Fruit fly (Drosophila melanogaster) whole organism, embryonic: ENCODE measurements around the gene nop5.

Source experiments
- CG10209 ChIP-seq: fragments of 200-800 bp; sonication (Bioruptor generic); optimal IDR thresholded peaks from 3 replicates; lab custom pipeline; 2017; ENCODE audit warnings: missing biosample characterization, mild to moderate bottlenecking, missing genetic modification characterization, missing genetic modification reagents
- CG10267 ChIP-seq: fragments of 200-800 bp; sonication (Bioruptor generic); optimal IDR thresholded peaks from 2 replicates; lab custom pipeline; 2018; ENCODE audit warnings: missing biosample characterization, mild to moderate bottlenecking, missing genetic modification characterization, moderate library complexity
- CG10462 ChIP-seq: fragments of 200-800 bp; sonication (Bioruptor generic); optimal IDR thresholded peaks from 2 replicates; lab custom pipeline; 2016; ENCODE audit warnings: missing biosample characterization, missing genetic modification characterization
- CG10654 ChIP-seq: fragments of 200-800 bp; sonication (Bioruptor generic); optimal IDR thresholded peaks from 2 replicates; lab custom pipeline; 2016; ENCODE audit warnings: missing biosample characterization, missing genetic modification characterization
- CG1233 ChIP-seq: fragments of 200-800 bp; sonication (Bioruptor generic); optimal IDR thresholded peaks from 4 replicates; lab custom pipeline; 2018; ENCODE audit warnings: missing biosample characterization, mild to moderate bottlenecking, missing genetic modification characterization
- CG15514 ChIP-seq: fragments of 200-800 bp; sonication (Bioruptor generic); optimal IDR thresholded peaks from 3 replicates; lab custom pipeline; 2017; ENCODE audit warnings: missing biosample characterization, missing genetic modification characterization, mild to moderate bottlenecking, moderate library complexity, missing genetic modification reagents
- CG18011 ChIP-seq: fragments of 200-800 bp; sonication (Bioruptor generic); optimal IDR thresholded peaks from 2 replicates; lab custom pipeline; 2017; ENCODE audit warnings: missing biosample characterization, missing genetic modification characterization, mild to moderate bottlenecking, moderate library complexity, missing genotype
- CG18476 ChIP-seq: fragments of 200-800 bp; sonication (Bioruptor generic); optimal IDR thresholded peaks from 2 replicates; lab custom pipeline; 2016; ENCODE audit warnings: missing biosample characterization, mild to moderate bottlenecking, missing genetic modification characterization
- CG30020 ChIP-seq: fragments of 200-800 bp; optimal IDR thresholded peaks from 2 replicates; lab custom pipeline; 2019; ENCODE audit warnings: missing biosample characterization, mild to moderate bottlenecking, missing genetic modification characterization, moderate library complexity
- CG30403 ChIP-seq: fragments of 200-800 bp; sonication (Bioruptor generic); optimal IDR thresholded peaks from 3 replicates; lab custom pipeline; 2016; ENCODE audit warnings: missing biosample characterization, missing genetic modification characterization
- CG31388 ChIP-seq: fragments of 200-800 bp; sonication (Bioruptor generic); optimal IDR thresholded peaks from 2 replicates; lab custom pipeline; 2016; ENCODE audit warnings: missing biosample characterization, missing genetic modification characterization
- CG3407 ChIP-seq: fragments of 200-800 bp; sonication (Bioruptor generic); optimal IDR thresholded peaks from 2 replicates; lab custom pipeline; 2018; ENCODE audit warnings: missing biosample characterization, mild to moderate bottlenecking, missing genetic modification characterization
- CG4730 ChIP-seq: fragments of 200-800 bp; sonication (Bioruptor generic); IDR thresholded peaks from 2 replicates; pipeline ENCODE4 v1.3.6; 2022; ENCODE audit warnings: missing biosample characterization, missing genetic modification characterization
- CG6175 ChIP-seq: fragments of 200-800 bp; sonication (Bioruptor generic); IDR thresholded peaks from 3 replicates; pipeline ENCODE4 v1.3.6; 2022; ENCODE audit warnings: missing biosample characterization, missing genetic modification characterization
- CG6654 ChIP-seq: fragments of 200-800 bp; sonication (Bioruptor generic); optimal IDR thresholded peaks from 2 replicates; lab custom pipeline; 2017; ENCODE audit warnings: missing biosample characterization, mild to moderate bottlenecking, missing genetic modification characterization
- CG6683 ChIP-seq: fragments of 200-800 bp; sonication (Bioruptor generic); optimal IDR thresholded peaks from 2 replicates; lab custom pipeline; 2017; ENCODE audit warnings: missing biosample characterization, mild to moderate bottlenecking, missing genetic modification characterization, missing genetic modification reagents
- CG7745 ChIP-seq: fragments of 200-800 bp; sonication (Bioruptor generic); optimal IDR thresholded peaks from 2 replicates; lab custom pipeline; 2018; ENCODE audit warnings: missing biosample characterization, mild to moderate bottlenecking, missing genetic modification characterization, moderate library complexity
- CG7928 ChIP-seq: fragments of 200-800 bp; sonication (Bioruptor generic); optimal IDR thresholded peaks from 2 replicates; lab custom pipeline; 2017; ENCODE audit warnings: missing biosample characterization, mild to moderate bottlenecking, missing genetic modification characterization
- CG8944 ChIP-seq: fragments of 200-800 bp; sonication (Bioruptor generic); optimal IDR thresholded peaks from 3 replicates; lab custom pipeline; 2016; ENCODE audit warnings: missing biosample characterization, missing genetic modification characterization
- CTCF ChIP-seq: fragments of 200-800 bp; sonication (Bioruptor generic); optimal IDR thresholded peaks from 2 replicates; lab custom pipeline; 2017; ENCODE audit warnings: missing biosample characterization, mild to moderate bottlenecking, missing genetic modification characterization, moderate library complexity
- CrebB ChIP-seq: fragments of 200-800 bp; sonication (Bioruptor generic); optimal IDR thresholded peaks from 3 replicates; lab custom pipeline; 2018; ENCODE audit warnings: missing biosample characterization, mild to moderate bottlenecking, missing genetic modification characterization
- D19B ChIP-seq: fragments of 200-800 bp; sonication (Bioruptor generic); optimal IDR thresholded peaks from 2 replicates; lab custom pipeline; 2017; ENCODE audit warnings: missing biosample characterization, mild to moderate bottlenecking, missing genetic modification characterization
- Doc3 ChIP-seq: fragments of 200-800 bp; sonication (Bioruptor generic); IDR thresholded peaks from 3 replicates; pipeline ENCODE4 v1.3.6; 2022; ENCODE audit warnings: missing biosample characterization, missing genetic modification characterization; ENCODE audit not compliant: partially characterized antibody
- E2f1 ChIP-seq: fragments of 200-800 bp; sonication (Bioruptor generic); IDR thresholded peaks from 2 replicates; pipeline ENCODE4 v1.3.6; 2022; ENCODE audit warnings: missing biosample characterization, missing genetic modification characterization
- GATAe ChIP-seq: fragments of 200-800 bp; sonication (Bioruptor generic); conservative IDR thresholded peaks from 2 replicates; pipeline ENCODE4 v1.3.6; 2022; ENCODE audit warnings: missing biosample characterization, missing genetic modification characterization
- HHEX ChIP-seq: fragments of 200-800 bp; sonication (Bioruptor generic); optimal IDR thresholded peaks from 3 replicates; lab custom pipeline; 2017; ENCODE audit warnings: missing biosample characterization, mild to moderate bottlenecking, missing genetic modification characterization, missing genetic modification reagents
- Hr51 ChIP-seq, 2 experiments: fragments of 200-800 bp; sonication (Bioruptor generic); optimal IDR thresholded peaks; 2 replicates in 1 of 2; 3 replicates in 1 of 2; lab custom pipeline; 2016 to 2018; ENCODE audit warnings: missing biosample characterization in 2 of 2, missing genetic modification characterization in 2 of 2, mild to moderate bottlenecking in 1 of 2, moderate library complexity in 1 of 2
- Hr78 ChIP-seq, 2 experiments: fragments of 200-800 bp in 1 of 2; fragments of >200 bp in 1 of 2; sonication (Bioruptor generic) in 1 of 2; optimal IDR thresholded peaks; 2 replicates each; lab custom pipeline; 2017 to 2019; ENCODE audit warnings: missing biosample characterization in 2 of 2, missing genetic modification characterization in 2 of 2, mild to moderate bottlenecking in 1 of 2, moderate library complexity in 1 of 2
- Hsf ChIP-seq: fragments of 200-800 bp; sonication (Bioruptor generic); optimal IDR thresholded peaks from 3 replicates; lab custom pipeline; 2016; ENCODE audit warnings: missing biosample characterization, missing genetic modification characterization
- Lpt ChIP-seq: fragments of >200 bp; optimal IDR thresholded peaks from 2 replicates; lab custom pipeline; 2018; ENCODE audit warnings: missing biosample characterization, missing genetic modification characterization
- ab ChIP-seq: fragments of 200-800 bp; sonication (Bioruptor generic); optimal IDR thresholded peaks from 2 replicates; lab custom pipeline; 2016; ENCODE audit warnings: missing biosample characterization, missing genetic modification characterization
- az2 ChIP-seq: fragments of 200-800 bp; sonication (Bioruptor generic); optimal IDR thresholded peaks from 3 replicates; lab custom pipeline; 2016; ENCODE audit warnings: missing biosample characterization, missing genetic modification characterization
- cato ChIP-seq: fragments of 200-800 bp; sonication (Bioruptor generic); optimal IDR thresholded peaks from 2 replicates; lab custom pipeline; 2016; ENCODE audit warnings: missing biosample characterization, missing genetic modification characterization, borderline replicate concordance
- chif ChIP-seq, 2 experiments: fragments of 200-800 bp; sonication (Bioruptor generic); optimal IDR thresholded peaks; 3 replicates each; lab custom pipeline; 2016; ENCODE audit warnings: missing biosample characterization in 2 of 2, missing genetic modification characterization in 2 of 2
- chm ChIP-seq: fragments of 200-800 bp; sonication (Bioruptor generic); IDR thresholded peaks from 2 replicates; pipeline ENCODE4 v1.3.6; 2022; ENCODE audit warnings: missing biosample characterization, missing genetic modification characterization
- chn ChIP-seq: fragments of 200-800 bp; sonication (Bioruptor generic); optimal IDR thresholded peaks from 2 replicates; lab custom pipeline; 2016; ENCODE audit warnings: missing biosample characterization, missing genetic modification characterization
- dpn ChIP-seq, 2 experiments: fragments of 200-800 bp; sonication (Bioruptor generic); optimal IDR thresholded peaks; 3 replicates each; lab custom pipeline; 2016; ENCODE audit warnings: missing biosample characterization in 2 of 2, missing genetic modification characterization in 2 of 2
- fd64A ChIP-seq: fragments of 200-800 bp; sonication (Bioruptor generic); optimal IDR thresholded peaks from 3 replicates; lab custom pipeline; 2018; ENCODE audit warnings: missing biosample characterization, mild to moderate bottlenecking, missing genetic modification characterization
- fu2 ChIP-seq: fragments of 200-800 bp; sonication (Bioruptor generic); optimal IDR thresholded peaks from 2 replicates; lab custom pipeline; 2016; ENCODE audit warnings: missing biosample characterization, missing genetic modification characterization
- her ChIP-seq: fragments of 200-800 bp; sonication (Bioruptor generic); optimal IDR thresholded peaks from 2 replicates; lab custom pipeline; 2016; ENCODE audit warnings: missing biosample characterization, missing genetic modification characterization
- kah ChIP-seq: fragments of 200-800 bp; sonication (Bioruptor generic); optimal IDR thresholded peaks from 2 replicates; lab custom pipeline; 2018; ENCODE audit warnings: missing biosample characterization, mild to moderate bottlenecking, missing genetic modification characterization
- pros ChIP-seq: fragments of 200-800 bp; sonication (Bioruptor generic); optimal IDR thresholded peaks from 3 replicates; lab custom pipeline; 2019; ENCODE audit warnings: missing biosample characterization, mild to moderate bottlenecking, missing genetic modification characterization, moderate library complexity
- pzg ChIP-seq: fragments of 200-800 bp; sonication (Bioruptor generic); optimal IDR thresholded peaks from 3 replicates; lab custom pipeline; 2018; ENCODE audit warnings: missing biosample characterization, mild to moderate bottlenecking, missing genetic modification characterization, moderate library complexity
- ranshi ChIP-seq: fragments of 200-800 bp; sonication (Bioruptor generic); IDR thresholded peaks from 2 replicates; pipeline ENCODE4 v1.3.6; 2022; ENCODE audit warnings: missing biosample characterization, missing genetic modification characterization
- slou ChIP-seq: fragments of 200-800 bp; sonication (Bioruptor generic); optimal IDR thresholded peaks from 3 replicates; lab custom pipeline; 2016; ENCODE audit warnings: missing biosample characterization, missing genetic modification characterization
- ssp ChIP-seq: fragments of 200-800 bp; sonication (Bioruptor generic); IDR thresholded peaks from 2 replicates; pipeline ENCODE4 v1.3.6; 2022; ENCODE audit warnings: missing biosample characterization, missing genetic modification characterization
- tup ChIP-seq: fragments of 200-800 bp; sonication (Bioruptor generic); optimal IDR thresholded peaks from 2 replicates; lab custom pipeline; 2016; ENCODE audit warnings: missing biosample characterization, mild to moderate bottlenecking, missing genetic modification characterization, moderate library complexity
- twi ChIP-seq: fragments of 200-800 bp; optimal IDR thresholded peaks from 2 replicates; lab custom pipeline; 2019; ENCODE audit warnings: missing biosample characterization, mild to moderate bottlenecking, missing genetic modification characterization, moderate library complexity
- tx ChIP-seq: fragments of 200-800 bp; sonication (Bioruptor generic); optimal IDR thresholded peaks from 2 replicates; lab custom pipeline; 2016; ENCODE audit warnings: missing biosample characterization, missing genetic modification characterization
- z ChIP-seq: fragments of 200-800 bp; sonication (Bioruptor generic); IDR thresholded peaks from 3 replicates; pipeline ENCODE4 v1.3.6; 2022; ENCODE audit warnings: missing biosample characterization, missing genetic modification characterization
- zfh2 ChIP-seq: fragments of 200-800 bp; sonication (Bioruptor generic); optimal IDR thresholded peaks from 2 replicates; lab custom pipeline; 2016; ENCODE audit warnings: missing biosample characterization, missing genetic modification characterization

Gene nop5

dm6 chr2L:6950096-6950495 lies 31.6 kb upstream of the nop5 start, which contains the start of the genes Gas41 and SA1 (continued):
- no peak for TF ChIP-seq z
- no peak for TF ChIP-seq Lpt
- TF ChIP-seq ranshi: no peak
- TF ChIP-seq CG3407 (GFP tag; lab: Kevin White, UChicago): peak; percentile 81
- TF ChIP-seq E2f1 (GFP tag; lab: Robert Waterston, UW): peak; percentile 91
- peak; percentile 24 to 44 for TF ChIP-seq chif (GFP tag; optimal IDR thresholded peaks at IDR 0.05; lab: Kevin White, UChicago)
- peak; percentile 67 for TF ChIP-seq chm (GFP tag; lab: Robert Waterston, UW)
- TF ChIP-seq CG8944: no peak
- TF ChIP-seq HHEX (GFP tag; lab: Kevin White, UChicago): peak; percentile 74
- no peak for TF ChIP-seq Hr78 (GFP tag; optimal IDR thresholded peaks at IDR 0.05; lab: Kevin White, UChicago)
- TF ChIP-seq CTCF (GFP tag; lab: Kevin White, UChicago): peak; percentile 28
- no peak for TF ChIP-seq ssp (GFP tag; lab: Robert Waterston, UW)
- peak; percentile 85 for TF ChIP-seq cato (GFP tag; lab: Kevin White, UChicago)
- TF ChIP-seq fu2: peak; percentile 48
- peak; percentile 46 for TF ChIP-seq tx (GFP tag; lab: Kevin White, UChicago)
- peak; percentile 5 for TF ChIP-seq CG6654 (GFP tag; lab: Kevin White, UChicago)
- TF ChIP-seq CG6683 (GFP tag; lab: Kevin White, UChicago): peak; percentile 64
- no peak for TF ChIP-seq Hr51 (GFP tag; optimal IDR thresholded peaks at IDR 0.05; lab: Kevin White, UChicago)
- no peak for TF ChIP-seq Hsf (GFP tag; lab: Kevin White, UChicago)
- TF ChIP-seq zfh2 (GFP tag; lab: Kevin White, UChicago): peak; percentile 74
- TF ChIP-seq CG6175 (GFP tag; lab: Robert Waterston, UW): peak; percentile 38; the same call in 1 of the 3 replicates
- TF ChIP-seq CG1233 (GFP tag; lab: Kevin White, UChicago): peak; percentile 81
- peak; percentile 56 for TF ChIP-seq pzg (GFP tag; lab: Kevin White, UChicago)
- TF ChIP-seq dpn (GFP tag; optimal IDR thresholded peaks at IDR 0.05; lab: Kevin White, UChicago): peak in 1 of 2 experiments; percentile 74
- peak; percentile 70 for TF ChIP-seq az2
- TF ChIP-seq CG10209: peak; percentile 78
- TF ChIP-seq CG30403: peak; percentile 95
- TF ChIP-seq chn (GFP tag; lab: Kevin White, UChicago): peak; percentile 63
- no peak for TF ChIP-seq CG31388
- peak; percentile 74 for TF ChIP-seq CG7745 (tag; lab: Kevin White, UChicago)
- TF ChIP-seq GATAe (GFP tag; lab: Robert Waterston, UW): no peak; the same call in 1 of the 2 replicates
- peak; percentile 91 for TF ChIP-seq CG4730 (GFP tag; lab: Robert Waterston, UW)
- TF ChIP-seq CG10654: peak; percentile 78
- TF ChIP-seq Doc3 (GFP tag; lab: Robert Waterston, UW): peak; percentile 59; the same call in 1 of the 3 replicates
- TF ChIP-seq CG18476 (GFP tag; lab: Kevin White, UChicago): no peak
- TF ChIP-seq CG15514 (GFP tag; lab: Kevin White, UChicago): peak; percentile 96
- peak; percentile 26 for TF ChIP-seq ab (GFP tag; lab: Kevin White, UChicago)
- TF ChIP-seq her (GFP tag; lab: Kevin White, UChicago): no peak
- TF ChIP-seq CG10267 (tag; lab: Kevin White, UChicago): peak; percentile 83
- TF ChIP-seq tup (GFP tag; lab: Kevin White, UChicago): no peak
- TF ChIP-seq kah (GFP tag; lab: Kevin White, UChicago): peak; percentile 54
- TF ChIP-seq CrebB (tag; lab: Kevin White, UChicago): peak; percentile 79
- peak; percentile 68 for TF ChIP-seq twi (tag; lab: Kevin White, UChicago)
- TF ChIP-seq pros (GFP tag; lab: Kevin White, UChicago): no peak
- peak; percentile 48 for TF ChIP-seq D19B (GFP tag; lab: Kevin White, UChicago)
- TF ChIP-seq CG10462 (GFP tag; lab: Kevin White, UChicago): peak; percentile 66
- peak; percentile 81 for TF ChIP-seq CG30020 (tag; lab: Kevin White, UChicago)
- TF ChIP-seq CG18011 (GFP tag; lab: Kevin White, UChicago): peak; percentile 77
- TF ChIP-seq slou (GFP tag; lab: Kevin White, UChicago): no peak
- no peak for TF ChIP-seq fd64A (GFP tag; lab: Kevin White, UChicago)
- TF ChIP-seq CG7928: peak; percentile 97
